Worm (Caenorhabditis elegans): ENCODE results near the gene T03F7.5.

The T03F7.5 gene

DNA sequence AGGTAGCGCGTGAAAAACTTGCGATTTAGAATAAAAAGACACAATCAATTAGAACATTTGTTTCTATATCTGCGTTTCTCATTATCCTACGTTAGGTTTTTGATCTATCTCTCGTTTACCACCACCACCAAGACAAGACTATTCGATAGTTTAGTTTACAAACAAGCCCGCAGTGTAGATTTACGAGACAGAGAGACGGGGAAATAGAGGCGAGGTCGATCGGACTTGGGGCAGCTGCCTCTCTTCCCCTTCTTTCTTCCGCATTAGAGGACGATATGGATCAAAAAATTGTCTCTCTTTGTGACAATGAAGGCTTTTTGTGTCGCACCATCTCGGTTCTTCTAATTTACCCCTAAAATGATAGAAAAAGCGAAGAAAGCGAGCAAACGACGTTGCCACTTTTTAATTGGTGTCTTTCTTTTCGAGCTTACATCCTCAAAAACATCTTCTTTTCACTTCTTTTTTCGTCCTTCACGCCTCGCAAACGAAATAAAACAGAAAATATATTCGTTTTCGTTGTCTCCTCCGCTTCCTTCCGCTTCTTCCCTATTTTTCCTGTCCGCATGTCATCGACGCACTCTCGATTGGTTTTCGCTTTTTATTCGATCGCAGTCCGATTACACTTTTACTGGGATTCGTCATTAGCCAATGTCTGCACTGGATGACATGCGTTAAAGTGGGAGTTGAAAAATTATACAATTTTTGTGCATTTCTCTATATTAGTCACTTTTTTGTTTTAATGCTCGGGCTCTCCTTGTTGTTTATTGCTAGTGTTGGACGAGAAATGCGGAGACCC lies 16.9 kb downstream of the T03F7.5 start:
- TF ChIP-seq tbx-8 (GFP tag; optimal IDR thresholded peaks at IDR 0.05), result no peak
- peak; percentile 38 for TF ChIP-seq unc-120 (tag; optimal IDR thresholded peaks at IDR 0.05; ENCODE audit: poor library complexity, severe bottlenecking)
- peak; percentile 41 for TF ChIP-seq elt-1 (tag; optimal IDR thresholded peaks at IDR 0.05; ENCODE audit: borderline replicate concordance, insufficient read depth)
- TF ChIP-seq cnd-1 (tag; optimal IDR thresholded peaks at IDR 0.05), result no peak
- TF ChIP-seq ztf-11 (tag; optimal IDR thresholded peaks at IDR 0.05), result no peak
- TF ChIP-seq unc-39 (tag; optimal IDR thresholded peaks at IDR 0.05), result no peak
- TF ChIP-seq ceh-83 (GFP tag; optimal IDR thresholded peaks at IDR 0.05), result no peak
- no peak for TF ChIP-seq sptf-1 (tag; optimal IDR thresholded peaks at IDR 0.05)
- no peak for TF ChIP-seq drap-1 (GFP tag; optimal IDR thresholded peaks at IDR 0.05)
- TF ChIP-seq mab-5 (tag; optimal IDR thresholded peaks at IDR 0.05), result no peak
- TF ChIP-seq nhr-2 (tag; optimal IDR thresholded peaks at IDR 0.05), result no peak
- peak; percentile 65 for TF ChIP-seq ham-2 (GFP tag; optimal IDR thresholded peaks at IDR 0.05)
- no peak for TF ChIP-seq nhr-76 (tag; optimal IDR thresholded peaks at IDR 0.05)
- no peak for TF ChIP-seq nhr-28 (tag; optimal IDR thresholded peaks at IDR 0.05)
- no peak for TF ChIP-seq zip-8 (tag; optimal IDR thresholded peaks at IDR 0.05)
- no peak for TF ChIP-seq pha-4 (tag; optimal IDR thresholded peaks at IDR 0.05)
- TF ChIP-seq elt-3 (tag; optimal IDR thresholded peaks at IDR 0.05), result no peak
- TF ChIP-seq nhr-237 (tag; optimal IDR thresholded peaks at IDR 0.05), result no peak
- TF ChIP-seq flh-1 (GFP tag; optimal IDR thresholded peaks at IDR 0.05), result no peak
- peak; percentile 91 for TF ChIP-seq hlh-1 (tag; optimal IDR thresholded peaks at IDR 0.05)
- TF ChIP-seq lin-13 (tag; optimal IDR thresholded peaks at IDR 0.05), result no peak
- peak; percentile 3 for TF ChIP-seq ces-1 (GFP tag; optimal IDR thresholded peaks at IDR 0.05)
- TF ChIP-seq mep-1 (tag; optimal IDR thresholded peaks at IDR 0.05), result peak; percentile 7
- peak; percentile 39 for TF ChIP-seq ceh-39 (tag; optimal IDR thresholded peaks at IDR 0.05)
- TF ChIP-seq nhr-12 (tag; optimal IDR thresholded peaks at IDR 0.05), result no peak
- no peak for TF ChIP-seq sem-2 (GFP tag; optimal IDR thresholded peaks at IDR 0.05)
- TF ChIP-seq bed-3 (GFP tag; optimal IDR thresholded peaks at IDR 0.05), result no peak
- no peak for TF ChIP-seq ceh-43 (GFP tag; optimal IDR thresholded peaks at IDR 0.05)
- TF ChIP-seq unc-62 (GFP tag; optimal IDR thresholded peaks at IDR 0.05), result peak; percentile 39
- no peak for TF ChIP-seq M03D4.4 (tag; optimal IDR thresholded peaks at IDR 0.05)
- TF ChIP-seq lsy-2 (tag; optimal IDR thresholded peaks at IDR 0.05), result no peak
- no peak for TF ChIP-seq lin-32 (GFP tag; optimal IDR thresholded peaks at IDR 0.05)
- TF ChIP-seq mls-2 (tag; optimal IDR thresholded peaks at IDR 0.05), result no peak
- no peak for TF ChIP-seq snpc-4 (tag; optimal IDR thresholded peaks at IDR 0.05)
- TF ChIP-seq blmp-1 (tag; optimal IDR thresholded peaks at IDR 0.05), result peak; percentile 69

DNA sequence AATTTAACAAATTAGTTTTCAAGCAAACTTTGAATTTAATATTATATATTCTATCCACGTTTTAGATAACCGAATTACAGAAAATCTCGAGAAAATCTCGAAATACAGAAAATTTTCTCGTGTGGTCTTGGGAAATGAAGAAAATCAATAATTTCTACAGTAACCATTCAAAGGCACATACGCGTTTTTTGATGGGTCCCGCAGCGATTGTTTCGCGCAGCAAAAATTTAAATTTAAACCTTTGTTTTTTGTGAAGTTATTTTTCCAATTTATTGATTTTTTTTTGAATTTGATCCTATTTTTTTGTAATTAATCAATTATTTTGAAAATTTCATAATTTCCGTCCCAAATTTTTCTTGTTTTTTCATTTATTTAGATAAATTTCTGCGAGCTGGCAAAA lies 19.0 kb downstream of the T03F7.5 start:
- TF ChIP-seq nhr-237 (tag; optimal IDR thresholded peaks at IDR 0.05) (no peak), ceh-83 (GFP tag; optimal IDR thresholded peaks at IDR 0.05) (no peak), elt-1 (tag; optimal IDR thresholded peaks at IDR 0.05; ENCODE audit: borderline replicate concordance, insufficient read depth) (no peak), cnd-1 (tag; optimal IDR thresholded peaks at IDR 0.05) (no peak)

DNA sequence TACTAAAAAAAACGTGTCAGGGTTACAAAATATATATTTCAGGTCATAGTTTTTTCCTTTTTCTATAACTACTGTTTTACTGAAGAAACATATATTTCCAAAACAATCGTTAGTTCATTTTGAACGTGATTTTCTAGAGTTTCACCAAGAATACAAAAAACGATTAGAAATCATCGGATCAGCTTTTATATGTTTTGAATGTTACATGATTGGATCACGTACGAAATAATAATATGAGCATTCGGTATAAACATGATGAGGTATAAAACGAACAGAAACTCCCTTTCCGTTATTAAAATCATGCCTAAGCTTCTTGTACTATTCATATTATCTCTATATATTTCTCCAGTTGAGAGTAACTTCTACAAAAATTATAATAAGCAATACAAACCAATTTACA lies 25.7 kb downstream of the T03F7.5 start, which contains the start of gene clec-223:
Gene clec-223, plus strand, starts transcription at position 301 of the 400 bp plus-strand sequence.
- TF ChIP-seq nhr-76 (tag; optimal IDR thresholded peaks at IDR 0.05), result no peak
- TF ChIP-seq mls-2 (tag; optimal IDR thresholded peaks at IDR 0.05), result no peak
- TF ChIP-seq unc-120 (tag; optimal IDR thresholded peaks at IDR 0.05; ENCODE audit: poor library complexity, severe bottlenecking), result no peak
- TF ChIP-seq nhr-12 (tag; optimal IDR thresholded peaks at IDR 0.05), result no peak
- no peak for TF ChIP-seq elt-3 (tag; optimal IDR thresholded peaks at IDR 0.05)
- TF ChIP-seq nhr-28 (tag; optimal IDR thresholded peaks at IDR 0.05), result no peak
- TF ChIP-seq mab-5 (tag; optimal IDR thresholded peaks at IDR 0.05), result no peak
- no peak for TF ChIP-seq ham-2 (GFP tag; optimal IDR thresholded peaks at IDR 0.05)
- no peak for TF ChIP-seq sptf-1 (tag; optimal IDR thresholded peaks at IDR 0.05)
- no peak for TF ChIP-seq tbx-8 (GFP tag; optimal IDR thresholded peaks at IDR 0.05)
- TF ChIP-seq hlh-1 (tag; optimal IDR thresholded peaks at IDR 0.05), result no peak
- TF ChIP-seq flh-1 (GFP tag; optimal IDR thresholded peaks at IDR 0.05), result no peak
- TF ChIP-seq snpc-4 (tag; optimal IDR thresholded peaks at IDR 0.05), result no peak
- TF ChIP-seq mep-1 (tag; optimal IDR thresholded peaks at IDR 0.05), result no peak
